Fruit fly (Drosophila melanogaster) whole organism, prepupa: Measurements from ENCODE around the gene Cyt-c1L.
A peak's percentile ranks its signal among the peaks of the same experiment; 100 is the strongest.

Source experiments
- Blimp-1 ChIP-seq: fragments of 200-800 bp; sonication (Bioruptor generic); optimal IDR thresholded peaks from 3 replicates; lab custom pipeline; 2017; ENCODE audit warnings: missing biosample characterization, missing genetic modification characterization, mild to moderate bottlenecking, moderate library complexity, missing genetic modification reagents
- CG10669 ChIP-seq: fragments of 200-800 bp; sonication (Bioruptor generic); optimal IDR thresholded peaks from 3 replicates; lab custom pipeline; 2018; ENCODE audit warnings: missing biosample characterization, mild to moderate bottlenecking, missing genetic modification characterization, moderate library complexity
- CG11294 ChIP-seq: fragments of 200-800 bp; sonication (Bioruptor generic); IDR thresholded peaks from 2 replicates; pipeline ENCODE4 v1.3.6; 2022; ENCODE audit warnings: missing biosample characterization, missing genetic modification characterization
- CG11762 ChIP-seq: fragments of 200-800 bp; sonication (Bioruptor generic); optimal IDR thresholded peaks from 3 replicates; lab custom pipeline; 2016; ENCODE audit warnings: missing biosample characterization, missing genetic modification characterization; ENCODE audit not compliant: insufficient read depth
- CG11902 ChIP-seq: fragments of 200-800 bp; sonication (Bioruptor generic); optimal IDR thresholded peaks from 3 replicates; lab custom pipeline; 2016; ENCODE audit warnings: missing biosample characterization, missing genetic modification characterization
- CG1621 ChIP-seq: fragments of 200-800 bp; sonication (Bioruptor generic); optimal IDR thresholded peaks from 3 replicates; lab custom pipeline; 2018; ENCODE audit warnings: missing biosample characterization, mild to moderate bottlenecking, missing genetic modification characterization
- CG16779 ChIP-seq: fragments of 200-800 bp; sonication (Bioruptor generic); optimal IDR thresholded peaks from 3 replicates; lab custom pipeline; 2017; ENCODE audit warnings: missing biosample characterization, mild to moderate bottlenecking, missing genetic modification characterization
- CG34406 ChIP-seq: fragments of 200-800 bp; sonication (Bioruptor generic); optimal IDR thresholded peaks from 3 replicates; lab custom pipeline; 2016; ENCODE audit warnings: missing biosample characterization, missing genetic modification characterization
- CG4318 ChIP-seq: fragments of 200-800 bp; sonication (Bioruptor generic); optimal IDR thresholded peaks from 3 replicates; lab custom pipeline; 2017; ENCODE audit warnings: missing biosample characterization, mild to moderate bottlenecking, missing genetic modification characterization
- CG6163 ChIP-seq: fragments of 200-800 bp; sonication (Bioruptor generic); IDR thresholded peaks from 3 replicates; pipeline ENCODE4 v1.3.6; 2022; ENCODE audit warnings: missing biosample characterization, missing genetic modification characterization
- CG6276 ChIP-seq: fragments of 200-800 bp; sonication (Bioruptor generic); optimal IDR thresholded peaks from 2 replicates; lab custom pipeline; 2017; ENCODE audit warnings: missing biosample characterization, mild to moderate bottlenecking, missing genetic modification characterization
- CG6854 ChIP-seq: fragments of 200-800 bp; sonication (Bioruptor generic); optimal IDR thresholded peaks from 2 replicates; lab custom pipeline; 2017; ENCODE audit warnings: missing biosample characterization, mild to moderate bottlenecking, missing genetic modification characterization
- CG7368 ChIP-seq: fragments of 200-800 bp; sonication (Bioruptor generic); optimal IDR thresholded peaks from 3 replicates; lab custom pipeline; 2016; ENCODE audit warnings: missing biosample characterization, missing genetic modification characterization
- CG8119 ChIP-seq: fragments of 200-800 bp; sonication (Bioruptor generic); IDR thresholded peaks from 3 replicates; pipeline ENCODE4 v1.3.6; 2022; ENCODE audit warnings: missing biosample characterization, missing genetic modification characterization
- CG8319 ChIP-seq: fragments of 200-800 bp; sonication (Bioruptor generic); optimal IDR thresholded peaks from 3 replicates; lab custom pipeline; 2016; ENCODE audit warnings: missing biosample characterization, missing genetic modification characterization
- CG9139 ChIP-seq: fragments of 200-800 bp; sonication (Bioruptor generic); optimal IDR thresholded peaks from 3 replicates; lab custom pipeline; 2017; ENCODE audit warnings: missing biosample characterization, mild to moderate bottlenecking, missing genetic modification characterization
- Eip75B ChIP-seq: fragments of 200-800 bp; sonication (Bioruptor generic); optimal IDR thresholded peaks from 3 replicates; lab custom pipeline; 2016; ENCODE audit warnings: missing biosample characterization, missing genetic modification characterization
- Eip93F ChIP-seq: fragments of 200-800 bp; sonication (Bioruptor generic); optimal IDR thresholded peaks from 2 replicates; lab custom pipeline; 2016; ENCODE audit warnings: missing biosample characterization, mild to moderate bottlenecking, missing genetic modification characterization
- Ets21C ChIP-seq: fragments of 200-800 bp; sonication (Bioruptor generic); optimal IDR thresholded peaks from 3 replicates; lab custom pipeline; 2016; ENCODE audit warnings: missing biosample characterization, missing genetic modification characterization
- Gug ChIP-seq: fragments of 200-800 bp; sonication (Bioruptor generic); IDR thresholded peaks from 2 replicates; pipeline ENCODE4 v1.3.6; 2022; ENCODE audit warnings: missing biosample characterization, missing genetic modification characterization
- Hr39 ChIP-seq: fragments of 200-800 bp; sonication (Bioruptor generic); optimal IDR thresholded peaks from 2 replicates; lab custom pipeline; 2016; ENCODE audit warnings: missing biosample characterization, missing genetic modification characterization
- Hr4 ChIP-seq: fragments of 200-800 bp; sonication (Bioruptor generic); optimal IDR thresholded peaks from 3 replicates; lab custom pipeline; 2016; ENCODE audit warnings: missing biosample characterization, missing genetic modification characterization
- Lpt ChIP-seq: fragments of 200-800 bp; sonication (Bioruptor generic); optimal IDR thresholded peaks from 3 replicates; lab custom pipeline; 2016; ENCODE audit warnings: missing biosample characterization, missing genetic modification characterization
- Met ChIP-seq: fragments of 200-800 bp; sonication (Bioruptor generic); optimal IDR thresholded peaks from 3 replicates; lab custom pipeline; 2016; ENCODE audit warnings: missing biosample characterization, missing genetic modification characterization
- OdsH ChIP-seq: fragments of 200-800 bp; sonication (Bioruptor generic); optimal IDR thresholded peaks from 3 replicates; lab custom pipeline; 2016; ENCODE audit warnings: missing biosample characterization, missing genetic modification characterization
- Smox ChIP-seq: fragments of 200-800 bp; sonication (Bioruptor generic); optimal IDR thresholded peaks from 3 replicates; lab custom pipeline; 2016; ENCODE audit warnings: missing biosample characterization, missing genetic modification characterization
- Sox102F ChIP-seq: fragments of 200-800 bp; sonication (Bioruptor generic); optimal IDR thresholded peaks from 2 replicates; lab custom pipeline; 2016; ENCODE audit warnings: missing biosample characterization, mild to moderate bottlenecking, missing genetic modification characterization
- Sox14 ChIP-seq: fragments of 200-800 bp; sonication (Bioruptor generic); optimal IDR thresholded peaks from 3 replicates; lab custom pipeline; 2016; ENCODE audit warnings: missing biosample characterization, missing genetic modification characterization
- Sox15 ChIP-seq: fragments of 200-800 bp; sonication (Bioruptor generic); optimal IDR thresholded peaks from 3 replicates; lab custom pipeline; 2016; ENCODE audit warnings: missing biosample characterization, missing genetic modification characterization
- achi ChIP-seq: fragments of 200-800 bp; sonication (Bioruptor generic); optimal IDR thresholded peaks from 3 replicates; lab custom pipeline; 2016; ENCODE audit warnings: missing biosample characterization, missing genetic modification characterization
- acj6 ChIP-seq: fragments of 200-800 bp; sonication (Bioruptor generic); optimal IDR thresholded peaks from 3 replicates; lab custom pipeline; 2016; ENCODE audit warnings: missing biosample characterization, missing genetic modification characterization
- cyc ChIP-seq: fragments of 200-800 bp; sonication (Bioruptor generic); optimal IDR thresholded peaks from 3 replicates; lab custom pipeline; 2016; ENCODE audit warnings: missing biosample characterization, missing genetic modification characterization
- dac ChIP-seq: fragments of 200-800 bp; sonication (Bioruptor generic); optimal IDR thresholded peaks from 2 replicates; lab custom pipeline; 2017; ENCODE audit warnings: missing biosample characterization, mild to moderate bottlenecking, missing genetic modification characterization
- eg ChIP-seq: fragments of 200-800 bp; sonication (Bioruptor generic); IDR thresholded peaks from 3 replicates; pipeline ENCODE4 v1.3.6; 2022; ENCODE audit warnings: missing biosample characterization, missing genetic modification characterization
- fd59A ChIP-seq: fragments of 200-800 bp; sonication (Bioruptor generic); optimal IDR thresholded peaks from 2 replicates; lab custom pipeline; 2017; ENCODE audit warnings: missing biosample characterization, mild to moderate bottlenecking, missing genetic modification characterization, missing genetic modification reagents
- fkh ChIP-seq: fragments of 200-800 bp; sonication (Bioruptor generic); optimal IDR thresholded peaks from 3 replicates; lab custom pipeline; 2017; ENCODE audit warnings: missing biosample characterization, mild to moderate bottlenecking, missing genetic modification characterization, moderate library complexity
- lz ChIP-seq: fragments of 200-800 bp; sonication (Bioruptor generic); optimal IDR thresholded peaks from 3 replicates; lab custom pipeline; 2016; ENCODE audit warnings: missing biosample characterization, missing genetic modification characterization
- net ChIP-seq: fragments of 200-800 bp; sonication (Bioruptor generic); optimal IDR thresholded peaks from 3 replicates; lab custom pipeline; 2016; ENCODE audit warnings: missing biosample characterization, missing genetic modification characterization
- pdm3 ChIP-seq: fragments of 200-800 bp; sonication (Bioruptor generic); optimal IDR thresholded peaks from 3 replicates; lab custom pipeline; 2016; ENCODE audit warnings: missing biosample characterization, missing genetic modification characterization
- svp ChIP-seq: fragments of 200-800 bp; sonication (Bioruptor generic); peaks from one replicate; lab custom pipeline; 2016; ENCODE audit warnings: missing biosample characterization, missing genetic modification characterization
- topi ChIP-seq: fragments of 200-800 bp; sonication (Bioruptor generic); optimal IDR thresholded peaks from 3 replicates; lab custom pipeline; 2016; ENCODE audit warnings: missing biosample characterization, missing genetic modification characterization
- vri ChIP-seq: fragments of 200-800 bp; sonication (Bioruptor generic); optimal IDR thresholded peaks from 3 replicates; lab custom pipeline; 2016; ENCODE audit warnings: missing biosample characterization, mild to moderate bottlenecking, missing genetic modification characterization

The Cyt-c1L gene

DNA sequence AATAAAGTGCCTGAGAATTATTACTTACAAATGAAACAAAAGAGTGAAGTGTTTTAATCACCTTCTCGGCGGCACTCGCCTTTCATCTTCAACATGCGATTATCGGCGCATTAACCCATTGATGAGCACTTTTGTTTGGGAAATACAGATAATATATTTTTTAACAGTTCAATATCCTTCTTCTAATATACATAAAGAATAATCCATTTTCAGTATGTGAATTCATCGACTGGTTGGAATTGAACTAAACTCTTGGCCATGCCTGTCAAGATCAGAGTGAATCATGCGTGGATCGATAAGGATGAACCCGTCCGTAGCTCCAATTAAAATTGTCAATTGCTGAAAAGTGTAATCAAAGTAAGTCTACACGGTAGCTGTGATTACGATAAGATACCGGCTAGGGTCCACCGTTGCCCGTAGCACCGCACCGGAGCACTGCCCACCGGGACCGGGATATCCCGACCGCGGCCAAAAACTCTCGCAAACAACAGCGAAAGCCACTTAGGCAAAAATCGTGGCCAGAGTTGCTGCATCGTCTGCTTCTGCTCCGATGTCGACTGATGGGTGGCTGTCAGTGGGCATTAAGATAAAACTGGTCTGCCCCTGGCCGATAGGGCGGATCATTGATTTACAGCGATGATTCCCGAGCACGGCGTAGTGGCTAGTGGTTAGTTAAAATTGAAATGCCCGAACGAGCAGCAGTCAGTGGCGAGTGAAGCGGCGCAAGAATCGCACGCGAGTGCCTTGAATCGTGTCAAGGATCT lies 38.8 kb downstream of the Cyt-c1L start, which contains the start of gene CG11898 (continued):
- TF ChIP-seq Eip93F (GFP tag; lab: Kevin White, UChicago) (peak; percentile 42), vri (peak; percentile 68), CG6276 (no peak), lz (GFP tag; lab: Kevin White, UChicago) (peak; percentile 47)

DNA sequence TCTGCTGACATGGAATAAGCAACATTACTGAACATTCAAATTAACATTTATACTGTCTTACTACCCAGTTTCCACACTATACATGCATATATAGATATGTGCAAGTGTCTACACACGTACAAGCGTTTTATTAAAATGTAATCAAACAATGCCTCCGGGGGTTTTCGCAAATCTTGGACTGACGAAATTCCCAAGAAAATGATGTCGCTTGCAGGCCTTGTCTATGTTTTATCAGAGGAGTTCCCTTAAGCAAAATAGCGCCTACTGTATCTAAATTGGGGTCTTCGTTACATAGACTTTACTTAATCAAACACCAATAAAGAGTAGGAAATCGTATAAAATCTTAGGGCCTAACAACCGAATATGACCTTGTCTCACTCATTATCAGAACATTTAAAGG lies 44.3 kb downstream of the Cyt-c1L start:
- TF ChIP-seq Lpt, result no peak
- peak; percentile 58 for TF ChIP-seq svp (GFP tag; lab: Kevin White, UChicago)

DNA sequence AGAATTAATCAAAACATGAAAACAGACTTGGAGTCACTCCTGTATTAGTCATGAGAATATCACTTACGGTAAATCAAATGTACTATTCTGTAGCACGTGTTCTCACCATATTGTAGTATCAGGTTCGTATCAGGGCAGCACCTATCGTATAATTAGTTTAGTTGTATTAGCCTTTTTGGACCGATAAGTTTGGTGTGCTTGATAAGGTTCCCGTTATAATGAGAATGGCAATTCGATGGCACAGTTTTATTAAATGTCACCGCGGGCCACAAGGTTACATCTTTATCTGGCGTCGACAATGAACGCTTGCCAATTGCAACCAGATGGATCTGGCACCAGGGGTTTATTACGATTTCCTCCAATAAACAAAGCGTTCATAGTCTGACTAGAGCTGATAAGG lies 45.2 kb downstream of the Cyt-c1L start:
- no peak for TF ChIP-seq topi
- no peak for TF ChIP-seq eg (GFP tag; lab: Robert Waterston, UW)
- peak; percentile 92 for TF ChIP-seq svp (GFP tag; lab: Kevin White, UChicago)
- TF ChIP-seq Hr39 (GFP tag; lab: Kevin White, UChicago), result no peak
- no peak for TF ChIP-seq CG7368 (GFP tag; lab: Kevin White, UChicago)
- TF ChIP-seq Hr4 (GFP tag; lab: Kevin White, UChicago), result no peak
- TF ChIP-seq Met (GFP tag; lab: Kevin White, UChicago), result no peak

DNA sequence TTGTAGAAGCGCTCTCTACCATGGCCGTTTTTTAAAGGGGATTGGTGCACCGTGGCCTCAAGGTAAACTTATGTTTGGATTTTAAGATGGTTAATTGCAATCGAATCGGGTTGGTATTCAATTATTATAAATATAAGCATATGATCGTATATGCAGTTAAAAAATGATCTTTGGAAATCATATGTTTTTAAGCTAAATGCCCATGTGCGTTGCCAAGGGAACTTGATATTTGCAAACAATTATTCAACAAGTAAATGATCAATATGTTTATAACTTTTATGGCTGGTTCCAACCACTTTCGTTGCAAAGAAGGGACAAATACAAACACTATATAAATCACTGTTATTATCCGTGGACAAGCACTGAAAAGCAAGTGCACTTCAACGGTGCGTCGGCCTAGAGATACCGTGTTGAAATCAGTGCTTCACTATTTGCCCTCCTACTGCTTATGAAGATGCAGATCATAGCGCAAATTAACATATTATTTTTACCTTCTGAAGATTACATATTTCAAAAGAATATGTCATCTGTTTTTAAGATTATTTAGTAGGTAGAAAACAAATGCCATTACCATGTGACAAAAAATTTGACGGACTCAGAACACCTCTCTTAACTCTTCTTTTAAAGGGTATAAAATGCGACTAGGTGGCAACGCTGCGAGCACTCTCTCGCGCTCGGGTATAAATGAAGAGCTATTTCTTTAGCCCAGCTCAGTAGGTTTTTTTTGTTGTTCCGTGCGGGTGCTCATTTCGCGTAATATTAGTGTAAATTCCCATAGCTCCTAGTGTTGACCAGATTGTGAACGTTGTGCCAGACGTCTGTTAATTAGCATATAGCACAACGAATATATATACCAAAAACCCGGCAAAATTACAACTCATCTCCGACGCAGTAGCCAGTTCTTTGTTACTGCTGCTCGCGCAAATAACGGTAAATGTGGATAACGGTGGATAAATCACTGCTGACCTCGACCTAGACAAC lies 46.2 kb downstream of the Cyt-c1L start, which contains the start of gene rdog:
Gene rdog (plus strand): TSS at position 705 of the 981 bp plus-strand sequence.
- TF ChIP-seq CG6854, result peak; percentile 78
- TF ChIP-seq CG11294 (GFP tag; lab: Robert Waterston, UW), result no peak
- peak; percentile 40 for TF ChIP-seq fkh (GFP tag; lab: Kevin White, UChicago)
- TF ChIP-seq OdsH (GFP tag; lab: Kevin White, UChicago), result peak; percentile 83
- TF ChIP-seq Blimp-1 (GFP tag; lab: Kevin White, UChicago), result peak; percentile 64
- peak; percentile 65 for TF ChIP-seq CG16779 (tag; lab: Kevin White, UChicago)
- TF ChIP-seq topi, result peak; percentile 77
- TF ChIP-seq vri, result peak; percentile 74
- TF ChIP-seq pdm3, result peak; percentile 85
- peak; percentile 88 for TF ChIP-seq Hr4 (GFP tag; lab: Kevin White, UChicago)
- peak; percentile 74 for TF ChIP-seq CG11762
- peak; percentile 78 for TF ChIP-seq net (GFP tag; lab: Kevin White, UChicago)
- TF ChIP-seq fd59A, result peak; percentile 70
- TF ChIP-seq CG8319 (GFP tag; lab: Kevin White, UChicago), result peak; percentile 86
- peak; percentile 75 for TF ChIP-seq CG8119 (GFP tag; lab: Robert Waterston, UW)
- TF ChIP-seq CG1621, result peak; percentile 82
- peak; percentile 67 for TF ChIP-seq CG6276
- TF ChIP-seq dac, result peak; percentile 56
- TF ChIP-seq Gug (GFP tag; lab: Robert Waterston, UW), result peak; percentile 46
- TF ChIP-seq Sox15 (GFP tag; lab: Kevin White, UChicago), result peak; percentile 74
- TF ChIP-seq achi, result peak; percentile 82
- peak; percentile 86 for TF ChIP-seq cyc (GFP tag; lab: Kevin White, UChicago)
- peak; percentile 55 for TF ChIP-seq eg (GFP tag; lab: Robert Waterston, UW)
- TF ChIP-seq CG11902 (GFP tag; lab: Kevin White, UChicago), result peak; percentile 73
- peak; percentile 90 for TF ChIP-seq Sox102F (GFP tag; lab: Kevin White, UChicago)
- TF ChIP-seq Eip75B (GFP tag; lab: Kevin White, UChicago), result peak; percentile 89
- TF ChIP-seq CG6163 (GFP tag; lab: Robert Waterston, UW), result no peak
- TF ChIP-seq Eip93F (GFP tag; lab: Kevin White, UChicago), result no peak
- peak; percentile 78 for TF ChIP-seq CG34406 (GFP tag; lab: Kevin White, UChicago)
- TF ChIP-seq Sox14 (GFP tag; lab: Kevin White, UChicago), result peak; percentile 87
- TF ChIP-seq Ets21C (GFP tag; lab: Kevin White, UChicago), result peak; percentile 78
- peak; percentile 88 for TF ChIP-seq acj6 (GFP tag; lab: Kevin White, UChicago)
- peak; percentile 78 for TF ChIP-seq CG10669 (GFP tag; lab: Kevin White, UChicago)
- no peak for TF ChIP-seq CG9139 (GFP tag; lab: Kevin White, UChicago)
- no peak for TF ChIP-seq CG4318
- TF ChIP-seq Smox (GFP tag; lab: Kevin White, UChicago), result peak; percentile 85
